Worm (Caenorhabditis elegans) whole organism, L3 larva: ENCODE measurements around the gene H06H21.8.

Experiments used
- aly-2 ChIP-seq: fragments of 150-350 bp; optimal IDR thresholded peaks from 2 replicates; lab custom pipeline; 2014; ENCODE audit warnings: missing biosample characterization, missing genetic modification characterization
- ama-1 ChIP-seq: fragments of 150-350 bp; optimal IDR thresholded peaks from 2 replicates; lab custom pipeline; 2018
- ceh-82 ChIP-seq: fragments of 150-350 bp; optimal IDR thresholded peaks from 2 replicates; lab custom pipeline; 2014; ENCODE audit warnings: missing biosample characterization, missing genetic modification characterization
- daf-12 ChIP-seq: fragments of 150-350 bp; optimal IDR thresholded peaks from 2 replicates; lab custom pipeline; 2014; ENCODE audit warnings: missing biosample characterization, missing genetic modification reagents, missing genetic modification characterization
- elt-1 ChIP-seq: fragments of 150-350 bp; optimal IDR thresholded peaks from 2 replicates; lab custom pipeline; 2014; ENCODE audit warnings: missing biosample characterization, missing genetic modification characterization
- fos-1 ChIP-seq: fragments of 150-350 bp; optimal IDR thresholded peaks from 2 replicates; lab custom pipeline; 2014; ENCODE audit warnings: missing biosample characterization, missing genetic modification characterization
- lin-39 ChIP-seq: fragments of 150-350 bp; optimal IDR thresholded peaks from 2 replicates; lab custom pipeline; 2018; ENCODE audit warnings: missing biosample characterization, missing genetic modification reagents, missing genetic modification characterization
- nhr-11 ChIP-seq: fragments of 150-350 bp; optimal IDR thresholded peaks from 2 replicates; lab custom pipeline; 2014; ENCODE audit warnings: missing biosample characterization, missing genetic modification characterization
- nhr-237 ChIP-seq: fragments of 150-350 bp; optimal IDR thresholded peaks from 2 replicates; lab custom pipeline; 2014; ENCODE audit warnings: missing biosample characterization, missing genetic modification characterization
- nhr-77 ChIP-seq: fragments of 150-350 bp; optimal IDR thresholded peaks from 2 replicates; lab custom pipeline; 2014; ENCODE audit warnings: missing biosample characterization, missing genetic modification characterization
- skn-1 ChIP-seq: fragments of 150-350 bp; optimal IDR thresholded peaks from 2 replicates; lab custom pipeline; 2014; ENCODE audit warnings: missing biosample characterization, missing genetic modification characterization
- ztf-11 ChIP-seq: fragments of 150-350 bp; optimal IDR thresholded peaks from 2 replicates; lab custom pipeline; 2014; ENCODE audit warnings: missing biosample characterization, missing genetic modification characterization

ce11 chrIV:4842030-4842429 lies 21.1 kb upstream of the H06H21.8 start:
- TF ChIP-seq ceh-82 (tag; lab: Kevin White, UChicago) (no peak), nhr-237 (tag; lab: Kevin White, UChicago) (no peak), aly-2 (no peak), daf-12 (tag; lab: Kevin White, UChicago) (no peak), ama-1 (lab: Kevin White, UChicago) (no peak), ztf-11 (tag; lab: Kevin White, UChicago) (no peak), elt-1 (tag; lab: Kevin White, UChicago) (no peak), nhr-11 (no peak), lin-39 (no peak), nhr-77 (tag; lab: Kevin White, UChicago) (no peak), skn-1 (tag; lab: Kevin White, UChicago) (no peak), fos-1 (no peak)
